Fruit fly (Drosophila melanogaster) whole organism, embryonic: ENCODE results near the gene CG2794.

ENCODE experiments used
- Atf6 ChIP-seq: fragments of 200-800 bp; sonication (Bioruptor generic); IDR thresholded peaks from 2 replicates; pipeline ENCODE4 v1.3.6; 2022; ENCODE audit warnings: missing biosample characterization, missing genetic modification characterization
- Bdp1 ChIP-seq: fragments of 200-800 bp; sonication (Bioruptor generic); optimal IDR thresholded peaks from 3 replicates; lab custom pipeline; 2016; ENCODE audit warnings: missing biosample characterization, missing genetic modification characterization
- Bgb ChIP-seq: fragments of 200-800 bp; sonication (Bioruptor generic); IDR thresholded peaks from 2 replicates; pipeline ENCODE4 v1.3.6; 2022; ENCODE audit warnings: missing biosample characterization, missing genetic modification characterization; ENCODE audit not compliant: partially characterized antibody
- BtbVII ChIP-seq: fragments of 200-800 bp; sonication (Bioruptor generic); optimal IDR thresholded peaks from 3 replicates; lab custom pipeline; 2017; ENCODE audit warnings: missing biosample characterization, mild to moderate bottlenecking, missing genetic modification characterization
- CG10209 ChIP-seq: fragments of 200-800 bp; sonication (Bioruptor generic); optimal IDR thresholded peaks from 3 replicates; lab custom pipeline; 2017; ENCODE audit warnings: missing biosample characterization, mild to moderate bottlenecking, missing genetic modification characterization, missing genetic modification reagents
- CG10321 ChIP-seq: fragments of 200-800 bp; sonication (Bioruptor generic); IDR thresholded peaks from 2 replicates; pipeline ENCODE4 v1.3.6; 2022; ENCODE audit warnings: missing biosample characterization, missing genetic modification characterization
- CG10654 ChIP-seq: fragments of 200-800 bp; sonication (Bioruptor generic); optimal IDR thresholded peaks from 2 replicates; lab custom pipeline; 2016; ENCODE audit warnings: missing biosample characterization, missing genetic modification characterization
- CG11504 ChIP-seq: fragments of 200-800 bp; sonication (Bioruptor generic); optimal IDR thresholded peaks from 3 replicates; lab custom pipeline; 2019; ENCODE audit warnings: missing biosample characterization, mild to moderate bottlenecking, missing genetic modification characterization, moderate library complexity
- CG12071 ChIP-seq: fragments of 200-800 bp; sonication (Bioruptor generic); optimal IDR thresholded peaks from 3 replicates; lab custom pipeline; 2018; ENCODE audit warnings: missing biosample characterization, mild to moderate bottlenecking, missing genetic modification characterization
- CG12219 ChIP-seq: fragments of 200-800 bp; sonication (Bioruptor generic); optimal IDR thresholded peaks from 3 replicates; lab custom pipeline; 2018; ENCODE audit warnings: missing biosample characterization, mild to moderate bottlenecking, missing genetic modification characterization
- CG13624 ChIP-seq: fragments of 200-800 bp; sonication (Bioruptor generic); optimal IDR thresholded peaks from 2 replicates; lab custom pipeline; 2016; ENCODE audit warnings: missing biosample characterization, missing genetic modification characterization
- CG13894 ChIP-seq: fragments of 200-800 bp; sonication (Bioruptor generic); optimal IDR thresholded peaks from 3 replicates; lab custom pipeline; 2018; ENCODE audit warnings: missing biosample characterization, mild to moderate bottlenecking, missing genetic modification characterization, moderate library complexity
- CG16815 ChIP-seq: fragments of 200-800 bp; sonication (Bioruptor generic); optimal IDR thresholded peaks from 3 replicates; lab custom pipeline; 2017; ENCODE audit warnings: missing biosample characterization, mild to moderate bottlenecking, missing genetic modification characterization
- CG17912 ChIP-seq: fragments of 200-800 bp; sonication (Bioruptor generic); optimal IDR thresholded peaks from 2 replicates; lab custom pipeline; 2018; ENCODE audit warnings: missing biosample characterization, mild to moderate bottlenecking, missing genetic modification characterization
- CG18476 ChIP-seq: fragments of 200-800 bp; sonication (Bioruptor generic); optimal IDR thresholded peaks from 2 replicates; lab custom pipeline; 2016; ENCODE audit warnings: missing biosample characterization, mild to moderate bottlenecking, missing genetic modification characterization
- CG18619 ChIP-seq: fragments of 200-800 bp; sonication (Bioruptor generic); optimal IDR thresholded peaks from 3 replicates; lab custom pipeline; 2017; ENCODE audit warnings: missing biosample characterization, mild to moderate bottlenecking, missing genetic modification characterization
- CG2889 ChIP-seq: fragments of 200-800 bp; sonication (Bioruptor generic); IDR thresholded peaks from 3 replicates; pipeline ENCODE4 v1.3.6; 2022; ENCODE audit warnings: missing biosample characterization, missing genetic modification characterization
- CG31365 ChIP-seq: fragments of 200-800 bp; sonication (Bioruptor generic); optimal IDR thresholded peaks from 2 replicates; lab custom pipeline; 2018; ENCODE audit warnings: missing biosample characterization, mild to moderate bottlenecking, missing genetic modification characterization
- CG4360 ChIP-seq: fragments of 200-800 bp; sonication (Bioruptor generic); IDR thresholded peaks from 2 replicates; pipeline ENCODE4 v1.3.6; 2022; ENCODE audit warnings: missing biosample characterization, missing genetic modification characterization
- CG5953 ChIP-seq: fragments of 200-800 bp; sonication (Bioruptor generic); IDR thresholded peaks from 2 replicates; pipeline ENCODE4 v1.3.6; 2022; ENCODE audit warnings: missing biosample characterization, missing genetic modification characterization
- CG6254 ChIP-seq: fragments of 200-800 bp; sonication (Bioruptor generic); optimal IDR thresholded peaks from 3 replicates; lab custom pipeline; 2017; ENCODE audit warnings: mild to moderate bottlenecking, missing biosample characterization, missing genetic modification reagents, missing genetic modification characterization
- CG8281 ChIP-seq: fragments of 200-800 bp; sonication (Bioruptor generic); optimal IDR thresholded peaks from 2 replicates; lab custom pipeline; 2018; ENCODE audit warnings: missing biosample characterization, mild to moderate bottlenecking, missing genetic modification characterization, moderate library complexity
- CG9876 ChIP-seq: fragments of 200-800 bp; sonication (Bioruptor generic); optimal IDR thresholded peaks from 2 replicates; lab custom pipeline; 2016; ENCODE audit warnings: missing biosample characterization, missing genetic modification characterization
- Chrac-16 ChIP-seq: fragments of 200-800 bp; sonication (Bioruptor generic); optimal IDR thresholded peaks from 3 replicates; lab custom pipeline; 2016; ENCODE audit warnings: missing biosample characterization, missing genetic modification characterization
- CoRest ChIP-seq: fragments of 200-800 bp; sonication (Bioruptor generic); optimal IDR thresholded peaks from 3 replicates; lab custom pipeline; 2018; ENCODE audit warnings: missing biosample characterization, mild to moderate bottlenecking, missing genetic modification characterization, moderate library complexity
- HLH3B ChIP-seq: fragments of 200-800 bp; sonication (Bioruptor generic); IDR thresholded peaks from 2 replicates; pipeline ENCODE4 v1.3.6; 2022; ENCODE audit warnings: missing biosample characterization, missing genetic modification characterization
- HmgD ChIP-seq: fragments of 200-800 bp; sonication (Bioruptor generic); optimal IDR thresholded peaks from 3 replicates; lab custom pipeline; 2016; ENCODE audit warnings: missing biosample characterization, missing genetic modification characterization
- NC2α ChIP-seq: fragments of 200-800 bp; sonication (Bioruptor generic); optimal IDR thresholded peaks from 2 replicates; lab custom pipeline; 2016; ENCODE audit warnings: missing biosample characterization, missing genetic modification characterization
- Nf-YC ChIP-seq: fragments of 200-800 bp; optimal IDR thresholded peaks from 3 replicates; lab custom pipeline; 2019; ENCODE audit warnings: missing biosample characterization, mild to moderate bottlenecking, missing genetic modification characterization, moderate library complexity
- PHDP ChIP-seq: fragments of 200-800 bp; sonication (Bioruptor generic); optimal IDR thresholded peaks from 3 replicates; lab custom pipeline; 2018; ENCODE audit warnings: missing biosample characterization, mild to moderate bottlenecking, missing genetic modification characterization, moderate library complexity
- Rfx ChIP-seq: fragments of 200-800 bp; sonication (Bioruptor generic); IDR thresholded peaks from 2 replicates; pipeline ENCODE4 v1.3.6; 2022; ENCODE audit warnings: missing biosample characterization, missing genetic modification characterization
- Sry-δ ChIP-seq: fragments of 200-800 bp; sonication (Bioruptor generic); optimal IDR thresholded peaks from 2 replicates; lab custom pipeline; 2016; ENCODE audit warnings: missing biosample characterization, missing genetic modification characterization
- Trl ChIP-seq, 3 experiments: fragments of >200 bp in 2 of 3; fragments of 200-800 bp in 1 of 3; sonication (Bioruptor generic) in 1 of 3; optimal IDR thresholded peaks; 2 replicates in 1 of 3; 3 replicates in 2 of 3; lab custom pipeline; 2016 to 2017; ENCODE audit warnings: missing biosample characterization in 1 of 3, missing genetic modification characterization in 1 of 3
- YL-1 ChIP-seq: fragments of 200-800 bp; sonication (Bioruptor generic); optimal IDR thresholded peaks from 3 replicates; lab custom pipeline; 2017; ENCODE audit warnings: missing biosample characterization, mild to moderate bottlenecking, missing genetic modification characterization
- ash1 ChIP-seq: fragments of 200-800 bp; sonication (Bioruptor generic); optimal IDR thresholded peaks from 2 replicates; lab custom pipeline; 2018; ENCODE audit warnings: missing biosample characterization, mild to moderate bottlenecking, missing genetic modification characterization
- ato ChIP-seq: fragments of 200-800 bp; sonication (Bioruptor generic); IDR thresholded peaks from 2 replicates; pipeline ENCODE4 v1.3.6; 2022; ENCODE audit warnings: missing biosample characterization, missing genetic modification characterization; ENCODE audit not compliant: partially characterized antibody
- bab2 ChIP-seq: fragments of 200-800 bp; sonication (Bioruptor generic); optimal IDR thresholded peaks from 2 replicates; lab custom pipeline; 2016; ENCODE audit warnings: missing biosample characterization, missing genetic modification characterization
- croc ChIP-seq: fragments of 200-800 bp; sonication (Bioruptor generic); conservative IDR thresholded peaks from 3 replicates; pipeline ENCODE4 v1.3.6; 2022; ENCODE audit warnings: missing biosample characterization, missing genetic modification characterization
- dmrt99B ChIP-seq: fragments of 200-800 bp; sonication (Bioruptor generic); optimal IDR thresholded peaks from 2 replicates; lab custom pipeline; 2018; ENCODE audit warnings: missing biosample characterization, mild to moderate bottlenecking, missing genetic modification characterization, moderate library complexity
- dpn ChIP-seq, 2 experiments: fragments of 200-800 bp; sonication (Bioruptor generic); optimal IDR thresholded peaks; 3 replicates each; lab custom pipeline; 2016; ENCODE audit warnings: missing biosample characterization in 2 of 2, missing genetic modification characterization in 2 of 2
- exex ChIP-seq: fragments of 200-800 bp; sonication (Bioruptor generic); optimal IDR thresholded peaks from 4 replicates; lab custom pipeline; 2018; ENCODE audit warnings: missing biosample characterization, mild to moderate bottlenecking, missing genetic modification characterization, moderate library complexity
- gt ChIP-seq: fragments of 200-800 bp; sonication (Bioruptor generic); IDR thresholded peaks from 2 replicates; pipeline ENCODE4 v1.3.6; 2022; ENCODE audit warnings: missing biosample characterization, missing genetic modification characterization
- kah ChIP-seq: fragments of 200-800 bp; sonication (Bioruptor generic); optimal IDR thresholded peaks from 2 replicates; lab custom pipeline; 2018; ENCODE audit warnings: missing biosample characterization, mild to moderate bottlenecking, missing genetic modification characterization
- knrl ChIP-seq: fragments of 200-800 bp; sonication (Bioruptor generic); IDR thresholded peaks from 3 replicates; pipeline ENCODE4 v1.3.6; 2022; ENCODE audit warnings: missing biosample characterization, missing genetic modification characterization; ENCODE audit not compliant: partially characterized antibody
- pan ChIP-seq, 4 experiments: fragments of >200 bp in 3 of 4; fragments of 200-800 bp in 1 of 4; sonication (Bioruptor generic) in 1 of 4; optimal IDR thresholded peaks in 3 of 4; IDR thresholded peaks in 1 of 4; 2 replicates each; pipeline versions ENCODE4 v1.3.6 to Lab custom; 2017 to 2022; ENCODE audit warnings: missing biosample characterization in 2 of 4, missing genetic modification characterization in 2 of 4, mixed read lengths in 1 of 4
- pum ChIP-seq: fragments of 200-800 bp; sonication (Bioruptor generic); optimal IDR thresholded peaks from 2 replicates; lab custom pipeline; 2016; ENCODE audit warnings: missing biosample characterization, missing genetic modification characterization
- tio ChIP-seq: fragments of 200-800 bp; sonication (Bioruptor generic); optimal IDR thresholded peaks from 2 replicates; lab custom pipeline; 2017; ENCODE audit warnings: missing biosample characterization, missing genetic modification characterization, inconsistent platforms
- toy ChIP-seq: fragments of 200-800 bp; sonication (Bioruptor generic); IDR thresholded peaks from 2 replicates; pipeline ENCODE4 v1.3.6; 2022; ENCODE audit warnings: missing biosample characterization, missing genetic modification characterization
- wek ChIP-seq: fragments of 200-800 bp; sonication (Bioruptor generic); optimal IDR thresholded peaks from 3 replicates; lab custom pipeline; 2018; ENCODE audit warnings: missing biosample characterization, mild to moderate bottlenecking, missing genetic modification characterization, moderate library complexity

CG2794 gene

DNA sequence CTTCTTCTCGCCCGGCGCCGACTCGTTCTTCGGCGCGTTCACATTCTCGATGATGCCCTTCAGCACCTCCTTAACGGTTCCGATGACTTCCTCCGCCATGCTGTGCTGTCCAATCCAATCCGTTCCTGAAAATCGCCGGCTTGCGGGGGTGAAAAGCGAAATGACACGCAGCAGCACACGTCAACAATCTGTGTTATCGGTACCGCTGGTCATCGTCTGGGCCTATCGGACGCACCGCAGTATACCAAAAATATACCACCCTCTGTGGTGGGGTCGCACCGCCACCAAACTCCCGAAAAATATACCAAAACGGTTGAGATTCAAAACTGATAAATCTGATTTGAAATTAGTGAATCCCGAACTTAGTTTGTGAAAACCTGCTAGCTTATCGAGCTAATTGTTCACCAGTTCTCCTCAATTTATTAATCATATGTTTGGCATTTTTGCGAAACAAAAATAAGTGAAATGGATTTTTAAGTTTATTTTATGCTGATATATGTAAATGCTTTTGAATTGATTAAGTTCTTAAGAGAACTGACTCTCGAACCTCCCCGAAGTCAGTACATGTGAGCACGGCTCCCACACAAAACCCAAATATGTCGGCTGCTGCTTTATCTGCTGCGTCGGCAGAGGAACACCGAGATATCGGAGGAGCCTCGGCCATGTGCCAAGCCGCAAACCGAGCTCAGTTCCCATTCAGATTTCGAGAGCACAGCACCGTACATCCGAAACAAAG, 19.4 kb upstream of the CG2794 start, which contains the start of the genes Spp and nAChRbeta3 (continued):
- TF ChIP-seq CG11504 (tag; lab: Kevin White, UChicago), result no peak
- TF ChIP-seq croc (GFP tag; lab: Robert Waterston, UW), result no peak
- TF ChIP-seq Nf-YC (tag; lab: Kevin White, UChicago), result peak; percentile 20
- no peak for TF ChIP-seq Trl (optimal IDR thresholded peaks at IDR 0.05; lab: Kevin White, UChicago)
- TF ChIP-seq Trl (GFP tag; optimal IDR thresholded peaks at IDR 0.05; lab: Kevin White, UChicago), result no peak
- no peak for TF ChIP-seq CG8281
- TF ChIP-seq toy, result no peak
- no peak for TF ChIP-seq BtbVII (GFP tag; lab: Kevin White, UChicago)
- TF ChIP-seq CG6254, result no peak
- TF ChIP-seq knrl (GFP tag; lab: Robert Waterston, UW), result 0 out of 3 replicates have a peak, but pooled peaks have one; percentile 37
- no peak for TF ChIP-seq bab2
- TF ChIP-seq CG17912 (GFP tag; lab: Kevin White, UChicago), result no peak
- no peak for TF ChIP-seq gt
- no peak for TF ChIP-seq pum (GFP tag; lab: Kevin White, UChicago)
- no peak for TF ChIP-seq CG9876 (GFP tag; lab: Kevin White, UChicago)
- no peak for TF ChIP-seq HLH3B
- TF ChIP-seq ato (GFP tag; lab: Robert Waterston, UW), result peak; percentile 49; the same call in 1 of the 2 replicates
- TF ChIP-seq CG31365 (tag; lab: Kevin White, UChicago), result no peak
- no peak for TF ChIP-seq CG4360
- no peak for TF ChIP-seq pan (optimal IDR thresholded peaks at IDR 0.05; lab: Kevin White, UChicago)
- TF ChIP-seq pan (GFP tag; optimal IDR thresholded peaks at IDR 0.05 in 1 of 2, IDR thresholded peaks at IDR 0.05 in 1 of 2), result no peak
- TF ChIP-seq CG10321 (GFP tag; lab: Robert Waterston, UW), result no peak
- peak; percentile 62 for TF ChIP-seq YL-1
- TF ChIP-seq CG10209 (GFP tag; lab: Kevin White, UChicago), result no peak
- no peak for TF ChIP-seq CG18476
- TF ChIP-seq CG13894, result no peak
- no peak for TF ChIP-seq CG16815
- no peak for TF ChIP-seq NC2α (GFP tag; lab: Kevin White, UChicago)
- TF ChIP-seq Bgb (GFP tag; lab: Robert Waterston, UW), result peak; percentile 59
- no peak for TF ChIP-seq Chrac-16 (GFP tag; lab: Kevin White, UChicago)
- TF ChIP-seq PHDP, result no peak
- TF ChIP-seq wek (GFP tag; lab: Kevin White, UChicago), result no peak
- no peak for TF ChIP-seq kah (GFP tag; lab: Kevin White, UChicago)
- no peak for TF ChIP-seq Bdp1 (GFP tag; lab: Kevin White, UChicago)
- no peak for TF ChIP-seq dpn (GFP tag; optimal IDR thresholded peaks at IDR 0.05; lab: Kevin White, UChicago)
- no peak for TF ChIP-seq exex (tag; lab: Kevin White, UChicago)
- TF ChIP-seq ash1 (GFP tag; lab: Kevin White, UChicago), result no peak
- no peak for TF ChIP-seq HmgD (GFP tag; lab: Kevin White, UChicago)
- no peak for TF ChIP-seq CG18619
- TF ChIP-seq Sry-δ (GFP tag; lab: Kevin White, UChicago), result peak; percentile 59
- no peak for TF ChIP-seq CG13624 (GFP tag; lab: Kevin White, UChicago)
- no peak for TF ChIP-seq CG12219
- TF ChIP-seq CG5953 (GFP tag; lab: Robert Waterston, UW), result no peak
- TF ChIP-seq CG12071 (GFP tag; lab: Kevin White, UChicago), result no peak
- TF ChIP-seq CG10654 (GFP tag; lab: Kevin White, UChicago), result no peak
- no peak for TF ChIP-seq CoRest
- no peak for TF ChIP-seq Atf6 (GFP tag; lab: Robert Waterston, UW)
- TF ChIP-seq Rfx, result no peak
- no peak for TF ChIP-seq dmrt99B (tag; lab: Kevin White, UChicago)
- no peak for TF ChIP-seq CG2889 (GFP tag; lab: Robert Waterston, UW)
- no peak for TF ChIP-seq tio (GFP tag; lab: Kevin White, UChicago)
